Fruit fly (Drosophila melanogaster): ENCODE results near the gene Pp2C1.
A peak's percentile ranks its signal among the peaks of the same experiment; 100 is the strongest.

- TF ChIP-seq Eip78C (GFP tag) (peak; percentile 59), Hr4 (GFP tag; optimal IDR thresholded peaks at IDR 0.05) (no peak), Hr38 (GFP tag; optimal IDR thresholded peaks at IDR 0.05) (no peak), acj6 (GFP tag; optimal IDR thresholded peaks at IDR 0.05) (no peak), CG31627 (GFP tag; optimal IDR thresholded peaks at IDR 0.05) (no peak)
Measured at dm6 chrX:4678913-4679812, 7.5 kb downstream of the Pp2C1 start, which contains the start of gene fzr.

Data from whole organism, prepupa.